Worm (Caenorhabditis elegans) whole organism, L4 larva: ENCODE results near the gene srw-67.
A peak's percentile ranks its signal among the peaks of the same experiment; 100 is the strongest.

Experiments
- ama-1 ChIP-seq: fragments of 150-350 bp; optimal IDR thresholded peaks from 2 replicates; lab custom pipeline; 2014; ENCODE audit warnings: inconsistent platforms, mixed read lengths
- dpl-1 ChIP-seq: fragments of 150-350 bp; optimal IDR thresholded peaks from 2 replicates; lab custom pipeline; 2014; ENCODE audit warnings: missing biosample characterization, missing genetic modification reagents, missing genetic modification characterization
- lin-39 ChIP-seq: fragments of 150-350 bp; optimal IDR thresholded peaks from 2 replicates; lab custom pipeline; 2014; ENCODE audit warnings: missing biosample characterization, missing genetic modification reagents, missing genetic modification characterization
- snpc-1.2 ChIP-seq: fragments of 200-800 bp; sonication (Bioruptor generic); IDR thresholded peaks from 2 replicates; pipeline ENCODE4 v1.3.6; 2022; ENCODE audit warnings: missing genetic modification reagents, missing genetic modification characterization, missing compliant biosample characterization

- TF ChIP-seq snpc-1.2 (GFP tag; lab: Robert Waterston, UW): no peak
- TF ChIP-seq lin-39 (tag; lab: Kevin White, UChicago): no peak
- TF ChIP-seq dpl-1 (GFP tag; lab: Kevin White, UChicago): peak; percentile 4
- peak; percentile 91 for TF ChIP-seq ama-1 (lab: Kevin White, UChicago)
Observed at ce11 chrV:7436911-7437310, 19.5 kb downstream of the srw-67 start.
